Fruit fly (Drosophila melanogaster): ENCODE measurements around the gene ed.

Gene ed

dm6 chr2L:4071558-4071957 lies 40.4 kb downstream of the ed start (continued):
- TF ChIP-seq bab2 (GFP tag; optimal IDR thresholded peaks at IDR 0.05) (no peak), E2f1 (GFP tag; IDR thresholded peaks at IDR 0.05) (no peak), h (optimal IDR thresholded peaks at IDR 0.05) (no peak), ara (GFP tag; IDR thresholded peaks at IDR 0.05) (0 out of 2 replicates have a peak, but pooled peaks have one; percentile 17), fru (optimal IDR thresholded peaks at IDR 0.05) (no peak), CG9609 (GFP tag; optimal IDR thresholded peaks at IDR 0.05) (no peak), Sox102F (GFP tag; optimal IDR thresholded peaks at IDR 0.05) (peak; percentile 14), Hr3 (GFP tag; optimal IDR thresholded peaks at IDR 0.05) (no peak), grn (GFP tag; optimal IDR thresholded peaks at IDR 0.05) (no peak), CkIIα-i1 (GFP tag; IDR thresholded peaks at IDR 0.05) (no peak), MBD-R2 (GFP tag; IDR thresholded peaks at IDR 0.05) (no peak), C15 (GFP tag; IDR thresholded peaks at IDR 0.05) (no peak), trh (GFP tag; optimal IDR thresholded peaks at IDR 0.05) (no peak), pho (GFP tag; optimal IDR thresholded peaks at IDR 0.05) (no peak), CG4424 (GFP tag; optimal IDR thresholded peaks at IDR 0.05) (peak; percentile 12), Atf3 (GFP tag; optimal IDR thresholded peaks at IDR 0.05) (no peak), CG10147 (GFP tag; optimal IDR thresholded peaks at IDR 0.05) (no peak), CG34224 (GFP tag; IDR thresholded peaks at IDR 0.05; ENCODE audit: partially characterized antibody) (no peak), Aef1 (GFP tag; IDR thresholded peaks at IDR 0.05) (0 out of 3 replicates have a peak, but pooled peaks have one; percentile 21), inv (GFP tag; IDR thresholded peaks at IDR 0.05; ENCODE audit: partially characterized antibody) (no peak), CG1024 (GFP tag; IDR thresholded peaks at IDR 0.05) (no peak), CG33557 (GFP tag; optimal IDR thresholded peaks at IDR 0.05) (no peak), tio (GFP tag; optimal IDR thresholded peaks at IDR 0.05) (no peak), H2.0 (GFP tag; IDR thresholded peaks at IDR 0.05) (no peak), nerfin-1 (tag; optimal IDR thresholded peaks at IDR 0.05) (no peak), CG9215 (GFP tag; IDR thresholded peaks at IDR 0.05) (no peak), Poxn (GFP tag; IDR thresholded peaks at IDR 0.05) (no peak), lmd (GFP tag; IDR thresholded peaks at IDR 0.05) (0 out of 2 replicates have a peak, but pooled peaks have one; percentile 23), CG12219 (GFP tag; optimal IDR thresholded peaks at IDR 0.05) (no peak), Dbx (GFP tag; IDR thresholded peaks at IDR 0.05) (no peak), D19B (GFP tag; optimal IDR thresholded peaks at IDR 0.05) (no peak), CG13424 (tag; optimal IDR thresholded peaks at IDR 0.05) (no peak), B-H2 (GFP tag; optimal IDR thresholded peaks at IDR 0.05) (no peak), slbo (GFP tag; IDR thresholded peaks at IDR 0.05) (peak; percentile 27; the same call in 1 of the 2 replicates), Mad (GFP tag; optimal IDR thresholded peaks at IDR 0.05) (no peak), CG1647 (GFP tag; optimal IDR thresholded peaks at IDR 0.05) (no peak), CG30403 (GFP tag; optimal IDR thresholded peaks at IDR 0.05) (peak; percentile 9), Dip3 (GFP tag; optimal IDR thresholded peaks at IDR 0.05) (no peak), CG12659 (GFP tag; optimal IDR thresholded peaks at IDR 0.05) (no peak), knrl (GFP tag; IDR thresholded peaks at IDR 0.05; ENCODE audit: partially characterized antibody) (no peak)

DNA sequence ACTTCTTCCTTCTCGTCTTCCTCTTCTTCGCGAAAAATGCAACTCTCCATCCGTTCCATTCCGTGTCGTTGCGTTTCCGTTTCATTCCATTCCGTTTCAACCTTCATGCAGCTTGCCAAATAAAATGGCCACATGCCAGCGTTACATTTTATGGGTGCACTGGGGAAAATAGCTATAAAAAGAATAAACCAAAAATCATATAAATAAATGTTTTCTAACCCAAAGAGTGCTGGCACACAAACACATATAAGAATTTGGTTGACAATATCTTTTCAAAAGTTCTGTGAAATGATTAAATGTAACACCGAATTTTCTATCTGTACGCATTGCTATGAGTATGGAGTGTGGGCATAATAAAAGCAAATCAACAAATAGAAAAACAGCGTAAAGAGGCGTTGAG lies 44.6 kb downstream of the ed start:
- TF ChIP-seq CG12071 (GFP tag; optimal IDR thresholded peaks at IDR 0.05) (no peak), Bteb2 (GFP tag; optimal IDR thresholded peaks at IDR 0.05) (no peak), row (GFP tag; IDR thresholded peaks at IDR 0.05) (peak; percentile 53), bsh (GFP tag; optimal IDR thresholded peaks at IDR 0.05) (no peak), zen (tag; optimal IDR thresholded peaks at IDR 0.05) (no peak), ERR (GFP tag; optimal IDR thresholded peaks at IDR 0.05) (no peak), ro (GFP tag; IDR thresholded peaks at IDR 0.05) (no peak), CG4282 (GFP tag; optimal IDR thresholded peaks at IDR 0.05) (no peak), ATbp (GFP tag; optimal IDR thresholded peaks at IDR 0.05) (no peak), CG13894 (tag; optimal IDR thresholded peaks at IDR 0.05) (no peak), CG12391 (tag; optimal IDR thresholded peaks at IDR 0.05) (peak; percentile 22), sens (GFP tag) (peak; percentile 73), Dek (tag; optimal IDR thresholded peaks at IDR 0.05) (no peak), bbx (GFP tag; IDR thresholded peaks at IDR 0.05; ENCODE audit: partially characterized antibody) (no peak), CG18619 (GFP tag; optimal IDR thresholded peaks at IDR 0.05) (no peak), Doc2 (GFP tag; IDR thresholded peaks at IDR 0.05) (no peak)
